Fruit fly (Drosophila melanogaster) Kc167 (cell line): Measurements from ENCODE around the gene CG15431.

Experiments
- Myc ChIP-seq: fragments of >200 bp; optimal IDR thresholded peaks from 2 replicates; lab custom pipeline; 2017; ENCODE audit warnings: missing external identifiers
- Sin3A ChIP-seq: fragments of >200 bp; optimal IDR thresholded peaks from 2 replicates; lab custom pipeline; 2018; ENCODE audit warnings: missing external identifiers
- h ChIP-seq: fragments of >200 bp; optimal IDR thresholded peaks from 3 replicates; lab custom pipeline; 2018; ENCODE audit warnings: missing external identifiers
- insv ChIP-seq: fragments of >200 bp; optimal IDR thresholded peaks from 3 replicates; lab custom pipeline; 2018; ENCODE audit warnings: missing external identifiers
- psq ChIP-seq: fragments of >200 bp; optimal IDR thresholded peaks from 2 replicates; lab custom pipeline; 2017; ENCODE audit warnings: missing external identifiers
- ttk ChIP-seq: sonication (Bioruptor generic); optimal IDR thresholded peaks from 2 replicates; lab custom pipeline; 2017; ENCODE audit warnings: missing external identifiers

DNA sequence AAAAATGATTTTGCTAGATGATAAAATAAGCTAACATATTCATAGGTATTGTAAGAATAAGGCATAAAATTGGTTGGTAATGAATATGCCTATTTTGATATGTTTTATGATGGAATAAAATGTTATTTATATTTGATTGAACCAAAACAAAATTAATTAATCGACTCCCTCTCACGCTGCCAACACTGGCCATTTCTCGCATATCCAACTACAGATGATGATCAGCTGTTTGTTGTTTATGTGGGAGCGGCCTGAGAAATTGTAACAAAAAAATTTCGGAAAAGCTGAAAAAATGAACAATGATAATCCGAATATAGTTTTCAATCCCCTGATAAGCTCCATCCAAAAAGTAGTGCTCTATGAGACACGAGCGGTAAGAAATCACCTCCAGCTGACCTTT is 23.9 kb upstream of the CG15431 start, which contains the start of gene FIG4:
- TF ChIP-seq h: no peak
- no peak for TF ChIP-seq psq (lab: Kevin White, UChicago)
- TF ChIP-seq Sin3A (lab: Kevin White, UChicago): no peak
- TF ChIP-seq insv (lab: Kevin White, UChicago): no peak
- no peak for TF ChIP-seq Myc (lab: Kevin White, UChicago)
- no peak for TF ChIP-seq ttk (lab: Kevin White, UChicago)
